Worm (Caenorhabditis elegans): Measurements from ENCODE around the gene scb-1.
A peak's percentile ranks its signal among the peaks of the same experiment; 100 is the strongest.

DNA sequence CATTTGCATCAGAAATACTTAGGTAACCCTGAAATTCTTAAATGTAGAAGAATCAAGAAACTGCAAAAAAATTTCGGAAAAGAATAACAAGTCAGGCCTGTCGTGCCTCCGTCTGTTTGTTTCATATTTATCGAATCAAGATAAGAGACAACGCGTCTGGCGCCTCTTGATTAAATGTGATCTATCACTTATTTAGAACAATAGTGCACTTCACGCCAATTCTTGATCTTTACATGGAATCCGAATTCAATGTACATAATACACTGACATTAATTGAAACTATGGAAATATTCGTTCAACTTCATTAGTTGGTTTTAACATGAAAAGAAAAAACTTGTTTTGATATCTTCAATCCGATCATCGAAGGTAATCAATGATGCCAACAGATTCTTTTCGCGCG lies 3.0 kb upstream of the scb-1 start, which contains the start of gene mboa-2:
- TF ChIP-seq ceh-82 (tag; optimal IDR thresholded peaks at IDR 0.05) (peak; percentile 22), tbx-2 (tag; optimal IDR thresholded peaks at IDR 0.05) (no peak), elt-1 (tag; optimal IDR thresholded peaks at IDR 0.05) (peak; percentile 42), ceh-16 (tag; optimal IDR thresholded peaks at IDR 0.05) (no peak), lin-15B (tag; optimal IDR thresholded peaks at IDR 0.05) (no peak), pha-4 (tag; optimal IDR thresholded peaks at IDR 0.05) (no peak), fkh-10 (GFP tag; optimal IDR thresholded peaks at IDR 0.05) (no peak), zag-1 (tag; optimal IDR thresholded peaks at IDR 0.05) (no peak), nhr-28 (tag; optimal IDR thresholded peaks at IDR 0.05) (no peak), eor-1 (tag; optimal IDR thresholded peaks at IDR 0.05) (no peak)
